Fruit fly (Drosophila melanogaster): Measurements from ENCODE around the gene hec.

hec gene

dm6 chrX:12957412-12957895 is at the start of gene hec (continued):
- TF ChIP-seq CG17359 (tag; optimal IDR thresholded peaks at IDR 0.05) (peak; percentile 42), Oli (tag; optimal IDR thresholded peaks at IDR 0.05) (peak; percentile 24), dysf (GFP tag; IDR thresholded peaks at IDR 0.05) (peak; percentile 52; the same call in 2 of the 3 replicates), CG11093 (GFP tag; IDR thresholded peaks at IDR 0.05) (no peak), gem (tag; optimal IDR thresholded peaks at IDR 0.05) (peak; percentile 62), Gug (GFP tag; IDR thresholded peaks at IDR 0.05) (no peak), CG14014 (GFP tag; IDR thresholded peaks at IDR 0.05) (no peak), CG10209 (GFP tag; optimal IDR thresholded peaks at IDR 0.05) (peak; percentile 9), CG8478 (optimal IDR thresholded peaks at IDR 0.05) (no peak), CG7839 (tag; optimal IDR thresholded peaks at IDR 0.05) (peak; percentile 52), knrl (GFP tag; IDR thresholded peaks at IDR 0.05; ENCODE audit: partially characterized antibody) (no peak), Spps (tag; optimal IDR thresholded peaks at IDR 0.05) (no peak), mirr (GFP tag; optimal IDR thresholded peaks at IDR 0.05) (no peak), scrt (GFP tag; optimal IDR thresholded peaks at IDR 0.05) (peak; percentile 90), CG16815 (GFP tag; optimal IDR thresholded peaks at IDR 0.05) (peak; percentile 13), gfzf (GFP tag; optimal IDR thresholded peaks at IDR 0.05) (no peak), CG9215 (GFP tag; IDR thresholded peaks at IDR 0.05) (0 out of 2 replicates have a peak, but pooled peaks have one; percentile 14), TFAM (GFP tag; optimal IDR thresholded peaks at IDR 0.05) (no peak), Ets65A (GFP tag) (peak; percentile 39), CG13424 (tag; optimal IDR thresholded peaks at IDR 0.05) (peak; percentile 19), Abd-B (GFP tag; optimal IDR thresholded peaks at IDR 0.05) (peak; percentile 4), CG15073 (GFP tag; optimal IDR thresholded peaks at IDR 0.05) (no peak), Doc2 (GFP tag; IDR thresholded peaks at IDR 0.05) (no peak), CG17829 (tag; optimal IDR thresholded peaks at IDR 0.05) (no peak), CG8944 (GFP tag; optimal IDR thresholded peaks at IDR 0.05) (no peak), nau (GFP tag; optimal IDR thresholded peaks at IDR 0.05) (no peak), CG32532 (GFP tag; IDR thresholded peaks at IDR 0.05) (0 out of 2 replicates have a peak, but pooled peaks have one; percentile 9), btn (GFP tag; optimal IDR thresholded peaks at IDR 0.05) (no peak), ken (GFP tag; IDR thresholded peaks at IDR 0.05) (no peak), amos (GFP tag; IDR thresholded peaks at IDR 0.05; ENCODE audit: partially characterized antibody) (no peak), br (optimal IDR thresholded peaks at IDR 0.05) (no peak), CG17912 (GFP tag; optimal IDR thresholded peaks at IDR 0.05) (no peak), stwl (tag; optimal IDR thresholded peaks at IDR 0.05) (peak; percentile 1), CG18599 (GFP tag; optimal IDR thresholded peaks at IDR 0.05) (peak; percentile 60), Atf6 (GFP tag; IDR thresholded peaks at IDR 0.05) (no peak), CG17568 (GFP tag; optimal IDR thresholded peaks at IDR 0.05) (no peak), CG13123 (GFP tag; optimal IDR thresholded peaks at IDR 0.05) (no peak), bab2 (GFP tag; optimal IDR thresholded peaks at IDR 0.05) (no peak), slbo (GFP tag; IDR thresholded peaks at IDR 0.05) (peak; percentile 50; the same call in 1 of the 2 replicates), CG10267 (tag; optimal IDR thresholded peaks at IDR 0.05) (no peak), hkb (optimal IDR thresholded peaks at IDR 0.05) (no peak), hkb (GFP tag; IDR thresholded peaks at IDR 0.05) (no peak), zf30C (GFP tag; optimal IDR thresholded peaks at IDR 0.05) (peak; percentile 54), CG10366 (GFP tag; IDR thresholded peaks at IDR 0.05) (peak; percentile 11; the same call in 1 of the 2 replicates), grau (tag; optimal IDR thresholded peaks at IDR 0.05) (peak; percentile 41), CoRest (tag; optimal IDR thresholded peaks at IDR 0.05) (peak; percentile 9), tin (GFP tag; optimal IDR thresholded peaks at IDR 0.05) (no peak), CG5953 (GFP tag; IDR thresholded peaks at IDR 0.05) (no peak), sna (GFP tag; IDR thresholded peaks at IDR 0.05; ENCODE audit: partially characterized antibody) (no peak), nmo (GFP tag; optimal IDR thresholded peaks at IDR 0.05) (peak; percentile 18), bbx (GFP tag; IDR thresholded peaks at IDR 0.05; ENCODE audit: partially characterized antibody) (no peak)

Data from whole organism, embryonic.